Fruit fly (Drosophila melanogaster): ENCODE data around the gene Srp54.

The Srp54 gene

dm6 chr2L:9887856-9888269 lies 24.8 kb upstream of the Srp54 start, which contains the start of gene Fkbp59 (continued):
- no peak for TF ChIP-seq Gsc (GFP tag; IDR thresholded peaks at IDR 0.05)
- TF ChIP-seq Nf-YB (GFP tag; optimal IDR thresholded peaks at IDR 0.05): no peak
- TF ChIP-seq CG42726 (GFP tag; IDR thresholded peaks at IDR 0.05; ENCODE audit: partially characterized antibody): peak; percentile 40; the same call in 1 of the 2 replicates
- no peak for TF ChIP-seq D19A (tag; optimal IDR thresholded peaks at IDR 0.05)
- peak; percentile 92 for TF ChIP-seq ato (GFP tag; IDR thresholded peaks at IDR 0.05; ENCODE audit: partially characterized antibody)
- peak; percentile 94 for TF ChIP-seq hb (GFP tag; IDR thresholded peaks at IDR 0.05; ENCODE audit: partially characterized antibody)
- no peak for TF ChIP-seq Dip2 (GFP tag; IDR thresholded peaks at IDR 0.05)
- no peak for TF ChIP-seq ATbp (GFP tag; optimal IDR thresholded peaks at IDR 0.05)
- TF ChIP-seq CG2129 (GFP tag; IDR thresholded peaks at IDR 0.05; ENCODE audit: partially characterized antibody): no peak
- TF ChIP-seq ro (GFP tag; IDR thresholded peaks at IDR 0.05): no peak
- no peak for TF ChIP-seq CG13424 (tag; optimal IDR thresholded peaks at IDR 0.05)
- peak; percentile 78 for TF ChIP-seq pzg (GFP tag; optimal IDR thresholded peaks at IDR 0.05)
- TF ChIP-seq slbo (GFP tag; IDR thresholded peaks at IDR 0.05): peak; percentile 31; the same call in 1 of the 2 replicates
- no peak for TF ChIP-seq salm (tag; optimal IDR thresholded peaks at IDR 0.05)
- no peak for TF ChIP-seq CG11560 (tag; IDR thresholded peaks at IDR 0.05)
- no peak for TF ChIP-seq CG32767 (GFP tag; IDR thresholded peaks at IDR 0.05)
- TF ChIP-seq crc (GFP tag; optimal IDR thresholded peaks at IDR 0.05): no peak
- TF ChIP-seq zfh2 (GFP tag; optimal IDR thresholded peaks at IDR 0.05): no peak
- no peak for TF ChIP-seq sob (GFP tag; IDR thresholded peaks at IDR 0.05)
- no peak for TF ChIP-seq toy (GFP tag; IDR thresholded peaks at IDR 0.05)

dm6 chr2L:9890576-9890975 lies 22.1 kb upstream of the Srp54 start, which contains the start of the genes CG34183 and CG4537:
TSS of gene CG34183 (minus strand) at chr2L:9890772.
TSS of gene CG4537 (plus strand) at chr2L:9890885.
- TF ChIP-seq CG12219 (GFP tag; optimal IDR thresholded peaks at IDR 0.05): no peak
- TF ChIP-seq Taf1 (GFP tag; IDR thresholded peaks at IDR 0.05): no peak
- no peak for TF ChIP-seq pros (GFP tag; optimal IDR thresholded peaks at IDR 0.05)
- TF ChIP-seq CG6791 (GFP tag; IDR thresholded peaks at IDR 0.05; ENCODE audit: partially characterized antibody): peak; percentile 93
- no peak for TF ChIP-seq Gug (GFP tag; IDR thresholded peaks at IDR 0.05)
- TF ChIP-seq CG17829 (tag; optimal IDR thresholded peaks at IDR 0.05): peak; percentile 17
- no peak for TF ChIP-seq CG31224 (GFP tag; IDR thresholded peaks at IDR 0.05)
- TF ChIP-seq CG9215 (GFP tag; IDR thresholded peaks at IDR 0.05): no peak
- TF ChIP-seq Bdp1 (GFP tag; optimal IDR thresholded peaks at IDR 0.05): no peak
- no peak for TF ChIP-seq sisA (GFP tag; IDR thresholded peaks at IDR 0.05)
- TF ChIP-seq CG2712 (tag; optimal IDR thresholded peaks at IDR 0.05): no peak
- no peak for TF ChIP-seq CG12942 (GFP tag; optimal IDR thresholded peaks at IDR 0.05)
- no peak for TF ChIP-seq ham (GFP tag; IDR thresholded peaks at IDR 0.05)
- peak; percentile 13 for TF ChIP-seq nmo (GFP tag; optimal IDR thresholded peaks at IDR 0.05)
- no peak for TF ChIP-seq CG11560 (tag; IDR thresholded peaks at IDR 0.05)
- no peak for TF ChIP-seq CG12769 (tag; optimal IDR thresholded peaks at IDR 0.05)
- TF ChIP-seq YL-1 (GFP tag; optimal IDR thresholded peaks at IDR 0.05): peak; percentile 67
- TF ChIP-seq CG5180 (GFP tag; optimal IDR thresholded peaks at IDR 0.05): no peak
- no peak for TF ChIP-seq mirr (GFP tag; optimal IDR thresholded peaks at IDR 0.05)
- no peak for TF ChIP-seq Ets65A (GFP tag)
- no peak for TF ChIP-seq C15 (GFP tag; IDR thresholded peaks at IDR 0.05)
- TF ChIP-seq Atf-2 (GFP tag; optimal IDR thresholded peaks at IDR 0.05): no peak
- peak; percentile 92 for TF ChIP-seq unc-4 (GFP tag; IDR thresholded peaks at IDR 0.05; ENCODE audit: partially characterized antibody)
- TF ChIP-seq pb (GFP tag; optimal IDR thresholded peaks at IDR 0.05): no peak
- TF ChIP-seq twi (tag; optimal IDR thresholded peaks at IDR 0.05): no peak
- TF ChIP-seq stwl (tag; optimal IDR thresholded peaks at IDR 0.05): peak; percentile 94
- TF ChIP-seq Bteb2 (GFP tag; optimal IDR thresholded peaks at IDR 0.05): no peak
- no peak for TF ChIP-seq Hey (tag; optimal IDR thresholded peaks at IDR 0.05)
- no peak for TF ChIP-seq kay (GFP tag; optimal IDR thresholded peaks at IDR 0.05)
- no peak for TF ChIP-seq CG10654 (GFP tag; optimal IDR thresholded peaks at IDR 0.05)
- TF ChIP-seq CG33213 (GFP tag; optimal IDR thresholded peaks at IDR 0.05): no peak
- no peak for TF ChIP-seq nau (GFP tag; optimal IDR thresholded peaks at IDR 0.05)
- no peak for TF ChIP-seq ATbp (GFP tag; optimal IDR thresholded peaks at IDR 0.05)
- TF ChIP-seq so (GFP tag; IDR thresholded peaks at IDR 0.05): no peak

Data from whole organism, embryonic.